Worm (Caenorhabditis elegans) whole organism, L1 larva: ENCODE data around the gene eor-2.

Experiments used
- ceh-88 ChIP-seq: fragments of 200-800 bp; sonication (Bioruptor generic); IDR thresholded peaks from 2 replicates; pipeline ENCODE4 v1.3.6; 2022; ENCODE audit warnings: missing genetic modification characterization, missing compliant biosample characterization
- dpl-1 ChIP-seq, 3 experiments: fragments of 150-350 bp in 2 of 3; sonication (generic microtip) in 1 of 3; optimal IDR thresholded peaks; 2 replicates each; lab custom pipeline; 2014 to 2017; ENCODE audit warnings: missing biosample characterization in 3 of 3, missing genetic modification characterization in 3 of 3, missing genetic modification reagents in 3 of 3
- elt-3 ChIP-seq, 6 experiments: fragments of 150-350 bp in 1 of 6; sonication (generic microtip); optimal IDR thresholded peaks; 2 replicates each; lab custom pipeline; 2017 to 2018; ENCODE audit warnings: missing biosample characterization in 6 of 6, missing genetic modification characterization in 6 of 6, inconsistent platforms in 1 of 6
- lir-3 ChIP-seq: sonication (generic microtip); optimal IDR thresholded peaks from 2 replicates; lab custom pipeline; 2016; ENCODE audit warnings: mild to moderate bottlenecking, missing genetic modification characterization, moderate library complexity, missing compliant biosample characterization; ENCODE audit not compliant: poor library complexity
- snpc-4 ChIP-seq: fragments of 150-350 bp; optimal IDR thresholded peaks from 2 replicates; lab custom pipeline; 2014; ENCODE audit warnings: missing biosample characterization, missing genetic modification characterization
- ztf-11 ChIP-seq, 2 experiments: sonication (generic microtip); optimal IDR thresholded peaks; 2 replicates each; lab custom pipeline; 2016 to 2017; ENCODE audit warnings: missing genetic modification characterization in 2 of 2, missing biosample characterization in 1 of 2, missing compliant biosample characterization in 1 of 2

DNA sequence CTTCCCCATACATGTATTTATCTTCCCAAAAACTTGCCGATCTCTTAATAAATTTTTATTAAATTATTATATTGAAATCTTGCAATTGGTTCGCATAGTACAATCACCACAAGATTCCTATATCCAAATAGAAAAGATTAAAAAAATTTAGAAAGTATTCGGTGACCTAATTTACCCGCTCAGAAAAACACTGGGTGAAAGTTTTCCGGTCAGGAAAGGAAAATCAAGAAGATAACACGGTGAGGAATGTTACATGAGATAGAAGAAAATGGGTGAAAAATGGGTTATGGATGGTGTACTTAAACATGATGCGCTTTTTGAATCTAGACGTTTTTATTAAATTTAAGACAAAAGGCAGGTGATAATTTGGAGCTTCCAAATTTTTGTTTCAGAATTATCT is 22.0 kb upstream of the eor-2 start:
- TF ChIP-seq lir-3 (tag; lab: Kevin White, UChicago) (no peak), ceh-88 (no peak), snpc-4 (tag; lab: Kevin White, UChicago) (no peak), elt-3 (tag; optimal IDR thresholded peaks at IDR 0.05; lab: Kevin White, UChicago) (peak in 1 of 6 experiments; percentile 17), ztf-11 (tag; optimal IDR thresholded peaks at IDR 0.05; lab: Kevin White, UChicago) (no peak), dpl-1 (GFP tag; optimal IDR thresholded peaks at IDR 0.05; lab: Kevin White, UChicago) (no peak)
